Fruit fly (Drosophila melanogaster) whole organism, embryonic: ENCODE data around the gene VhaSFD.

Experiments
- Aef1 ChIP-seq: fragments of 200-800 bp; sonication (Bioruptor generic); IDR thresholded peaks from 3 replicates; pipeline ENCODE4 v1.3.6; 2022; ENCODE audit warnings: missing biosample characterization, missing genetic modification characterization
- Atf6 ChIP-seq: fragments of 200-800 bp; sonication (Bioruptor generic); IDR thresholded peaks from 2 replicates; pipeline ENCODE4 v1.3.6; 2022; ENCODE audit warnings: missing biosample characterization, missing genetic modification characterization
- C15 ChIP-seq: fragments of 200-800 bp; sonication (Bioruptor generic); IDR thresholded peaks from 3 replicates; pipeline ENCODE4 v1.3.6; 2022; ENCODE audit warnings: missing biosample characterization, missing genetic modification characterization
- CG10321 ChIP-seq: fragments of 200-800 bp; sonication (Bioruptor generic); IDR thresholded peaks from 2 replicates; pipeline ENCODE4 v1.3.6; 2022; ENCODE audit warnings: missing biosample characterization, missing genetic modification characterization
- CG10543 ChIP-seq: fragments of 200-800 bp; sonication (Bioruptor generic); optimal IDR thresholded peaks from 3 replicates; lab custom pipeline; 2017; ENCODE audit warnings: missing biosample characterization, mild to moderate bottlenecking, missing genetic modification characterization, moderate library complexity
- CG11456 ChIP-seq: fragments of 200-800 bp; sonication (Bioruptor generic); IDR thresholded peaks from 3 replicates; pipeline ENCODE4 v1.3.6; 2022; ENCODE audit warnings: missing biosample characterization, missing genetic modification characterization
- CG13775 ChIP-seq: fragments of 200-800 bp; sonication (Bioruptor generic); optimal IDR thresholded peaks from 3 replicates; lab custom pipeline; 2017; ENCODE audit warnings: missing biosample characterization, mild to moderate bottlenecking, missing genetic modification characterization
- CG14441 ChIP-seq: fragments of 200-800 bp; sonication (Bioruptor generic); IDR thresholded peaks from 2 replicates; pipeline ENCODE4 v1.3.6; 2022; ENCODE audit warnings: missing biosample characterization, missing genetic modification characterization
- CG14667 ChIP-seq: fragments of 200-800 bp; sonication (Bioruptor generic); IDR thresholded peaks from 2 replicates; pipeline ENCODE4 v1.3.6; 2022; ENCODE audit warnings: missing biosample characterization, missing genetic modification characterization
- CG15514 ChIP-seq: fragments of 200-800 bp; sonication (Bioruptor generic); optimal IDR thresholded peaks from 3 replicates; lab custom pipeline; 2017; ENCODE audit warnings: missing biosample characterization, missing genetic modification characterization, mild to moderate bottlenecking, moderate library complexity, missing genetic modification reagents
- CG15601 ChIP-seq: fragments of 200-800 bp; sonication (Bioruptor generic); optimal IDR thresholded peaks from 3 replicates; lab custom pipeline; 2019; ENCODE audit warnings: missing biosample characterization, mild to moderate bottlenecking, missing genetic modification characterization, moderate library complexity
- CG17361 ChIP-seq: fragments of 200-800 bp; sonication (Bioruptor generic); IDR thresholded peaks from 3 replicates; pipeline ENCODE4 v1.3.6; 2022; ENCODE audit warnings: missing biosample characterization, missing genetic modification characterization
- CG17912 ChIP-seq: fragments of 200-800 bp; sonication (Bioruptor generic); optimal IDR thresholded peaks from 2 replicates; lab custom pipeline; 2018; ENCODE audit warnings: missing biosample characterization, mild to moderate bottlenecking, missing genetic modification characterization
- CG1792 ChIP-seq: fragments of 200-800 bp; sonication (Bioruptor generic); optimal IDR thresholded peaks from 2 replicates; lab custom pipeline; 2016; ENCODE audit warnings: missing biosample characterization, missing genetic modification characterization
- CG2116 ChIP-seq: fragments of 200-800 bp; sonication (Bioruptor generic); optimal IDR thresholded peaks from 3 replicates; lab custom pipeline; 2018; ENCODE audit warnings: missing biosample characterization, mild to moderate bottlenecking, missing genetic modification characterization
- CG4707 ChIP-seq: fragments of 200-800 bp; sonication (Bioruptor generic); optimal IDR thresholded peaks from 2 replicates; lab custom pipeline; 2018; ENCODE audit warnings: missing biosample characterization, mild to moderate bottlenecking, missing genetic modification characterization, moderate library complexity
- CG4854 ChIP-seq: fragments of 200-800 bp; sonication (Bioruptor generic); optimal IDR thresholded peaks from 2 replicates; lab custom pipeline; 2016; ENCODE audit warnings: missing biosample characterization, missing genetic modification characterization, inconsistent platforms
- CG6272 ChIP-seq: fragments of 200-800 bp; sonication (Bioruptor generic); IDR thresholded peaks from 2 replicates; pipeline ENCODE4 v1.3.6; 2022; ENCODE audit warnings: missing biosample characterization, missing genetic modification characterization
- CG8388 ChIP-seq: fragments of 200-800 bp; sonication (Bioruptor generic); optimal IDR thresholded peaks from 2 replicates; lab custom pipeline; 2019; ENCODE audit warnings: missing biosample characterization, mild to moderate bottlenecking, missing genetic modification characterization, moderate library complexity
- CG9437 ChIP-seq: fragments of 200-800 bp; sonication (Bioruptor generic); optimal IDR thresholded peaks from 2 replicates; lab custom pipeline; 2018; ENCODE audit warnings: missing biosample characterization, mild to moderate bottlenecking, missing genetic modification characterization
- CG9817 ChIP-seq: fragments of 200-800 bp; sonication (Bioruptor generic); optimal IDR thresholded peaks from 2 replicates; lab custom pipeline; 2018; ENCODE audit warnings: missing biosample characterization, mild to moderate bottlenecking, missing genetic modification characterization, moderate library complexity
- Camta ChIP-seq: fragments of 200-800 bp; sonication (Bioruptor generic); optimal IDR thresholded peaks from 2 replicates; lab custom pipeline; 2016; ENCODE audit warnings: missing biosample characterization, missing genetic modification characterization
- CrebB ChIP-seq: fragments of 200-800 bp; sonication (Bioruptor generic); optimal IDR thresholded peaks from 3 replicates; lab custom pipeline; 2018; ENCODE audit warnings: missing biosample characterization, mild to moderate bottlenecking, missing genetic modification characterization
- D19B ChIP-seq: fragments of 200-800 bp; sonication (Bioruptor generic); optimal IDR thresholded peaks from 2 replicates; lab custom pipeline; 2017; ENCODE audit warnings: missing biosample characterization, mild to moderate bottlenecking, missing genetic modification characterization
- Dll ChIP-seq: fragments of 200-800 bp; sonication (Bioruptor generic); IDR thresholded peaks from 4 replicates; pipeline ENCODE4 v1.3.6; 2022; ENCODE audit warnings: missing biosample characterization, missing genetic modification characterization; ENCODE audit not compliant: partially characterized antibody
- Dref ChIP-seq: fragments of 200-800 bp; sonication (Bioruptor generic); IDR thresholded peaks from 2 replicates; pipeline ENCODE4 v1.3.6; 2022; ENCODE audit warnings: missing biosample characterization, missing genetic modification characterization
- Hr39 ChIP-seq: fragments of >200 bp; optimal IDR thresholded peaks from 2 replicates; lab custom pipeline; 2017
- Med ChIP-seq: fragments of 200-800 bp; sonication (Bioruptor generic); peaks from one replicate; lab custom pipeline; 2016; ENCODE audit warnings: missing biosample characterization, missing genetic modification characterization, mild to moderate bottlenecking, inconsistent platforms, moderate library complexity
- PHDP ChIP-seq: fragments of 200-800 bp; sonication (Bioruptor generic); optimal IDR thresholded peaks from 3 replicates; lab custom pipeline; 2018; ENCODE audit warnings: missing biosample characterization, mild to moderate bottlenecking, missing genetic modification characterization, moderate library complexity
- Ptx1 ChIP-seq: fragments of 200-800 bp; sonication (Bioruptor generic); IDR thresholded peaks from 2 replicates; pipeline ENCODE4 v1.3.6; 2022; ENCODE audit warnings: missing biosample characterization, missing genetic modification characterization
- Sry-δ ChIP-seq: fragments of 200-800 bp; sonication (Bioruptor generic); optimal IDR thresholded peaks from 2 replicates; lab custom pipeline; 2016; ENCODE audit warnings: missing biosample characterization, missing genetic modification characterization
- Stat92E ChIP-seq, 3 experiments: fragments of >200 bp in 2 of 3; fragments of 200-800 bp in 1 of 3; sonication (Bioruptor generic) in 1 of 3; optimal IDR thresholded peaks; 2 replicates each; lab custom pipeline; 2017 to 2019; ENCODE audit warnings: missing biosample characterization in 3 of 3, missing genetic modification characterization in 3 of 3, mild to moderate bottlenecking in 1 of 3, moderate library complexity in 1 of 3
- aop ChIP-seq: fragments of 200-800 bp; sonication (Bioruptor generic); IDR thresholded peaks from 2 replicates; pipeline ENCODE4 v1.3.6; 2022; ENCODE audit warnings: missing biosample characterization, missing genetic modification characterization
- ci ChIP-seq: fragments of 200-800 bp; sonication (Bioruptor generic); IDR thresholded peaks from 3 replicates; pipeline ENCODE4 v1.3.6; 2022; ENCODE audit warnings: missing biosample characterization, missing genetic modification characterization
- dpn ChIP-seq, 2 experiments: fragments of 200-800 bp; sonication (Bioruptor generic); optimal IDR thresholded peaks; 3 replicates each; lab custom pipeline; 2016; ENCODE audit warnings: missing biosample characterization in 2 of 2, missing genetic modification characterization in 2 of 2
- exex ChIP-seq: fragments of 200-800 bp; sonication (Bioruptor generic); optimal IDR thresholded peaks from 4 replicates; lab custom pipeline; 2018; ENCODE audit warnings: missing biosample characterization, mild to moderate bottlenecking, missing genetic modification characterization, moderate library complexity
- fd64A ChIP-seq: fragments of 200-800 bp; sonication (Bioruptor generic); optimal IDR thresholded peaks from 3 replicates; lab custom pipeline; 2018; ENCODE audit warnings: missing biosample characterization, mild to moderate bottlenecking, missing genetic modification characterization
- gce ChIP-seq: fragments of 200-800 bp; sonication (Bioruptor generic); IDR thresholded peaks from 3 replicates; pipeline ENCODE4 v1.3.6; 2022; ENCODE audit warnings: missing biosample characterization, missing genetic modification characterization
- gem ChIP-seq: fragments of 200-800 bp; sonication (Bioruptor generic); optimal IDR thresholded peaks from 2 replicates; lab custom pipeline; 2019; ENCODE audit warnings: missing biosample characterization, mild to moderate bottlenecking, missing genetic modification characterization, moderate library complexity
- grau ChIP-seq: fragments of 200-800 bp; optimal IDR thresholded peaks from 3 replicates; lab custom pipeline; 2019; ENCODE audit warnings: missing biosample characterization, mild to moderate bottlenecking, missing genetic modification characterization, moderate library complexity
- nerfin-1 ChIP-seq: fragments of 200-800 bp; sonication (Bioruptor generic); optimal IDR thresholded peaks from 3 replicates; lab custom pipeline; 2019; ENCODE audit warnings: missing biosample characterization, mild to moderate bottlenecking, missing genetic modification characterization, moderate library complexity
- nmo ChIP-seq: fragments of 200-800 bp; sonication (Bioruptor generic); optimal IDR thresholded peaks from 2 replicates; lab custom pipeline; 2018; ENCODE audit warnings: missing biosample characterization, mild to moderate bottlenecking, missing genetic modification characterization, moderate library complexity
- p53 ChIP-seq: fragments of 200-800 bp; sonication (Bioruptor generic); optimal IDR thresholded peaks from 2 replicates; lab custom pipeline; 2016; ENCODE audit warnings: missing biosample characterization, missing genetic modification characterization
- repo ChIP-seq: fragments of 200-800 bp; sonication (Bioruptor generic); optimal IDR thresholded peaks from 2 replicates; lab custom pipeline; 2016; ENCODE audit warnings: missing biosample characterization, missing genetic modification characterization
- row ChIP-seq: fragments of 200-800 bp; sonication (Bioruptor generic); IDR thresholded peaks from 3 replicates; pipeline ENCODE4 v1.3.6; 2022; ENCODE audit warnings: missing biosample characterization, missing genetic modification characterization
- sima ChIP-seq: fragments of 200-800 bp; sonication (Bioruptor generic); optimal IDR thresholded peaks from 2 replicates; lab custom pipeline; 2016; ENCODE audit warnings: missing biosample characterization, missing genetic modification characterization
- slbo ChIP-seq: fragments of 200-800 bp; sonication (Bioruptor generic); IDR thresholded peaks from 2 replicates; pipeline ENCODE4 v1.3.6; 2022; ENCODE audit warnings: missing biosample characterization, missing genetic modification characterization
- slou ChIP-seq: fragments of 200-800 bp; sonication (Bioruptor generic); optimal IDR thresholded peaks from 3 replicates; lab custom pipeline; 2016; ENCODE audit warnings: missing biosample characterization, missing genetic modification characterization
- tx ChIP-seq: fragments of 200-800 bp; sonication (Bioruptor generic); optimal IDR thresholded peaks from 2 replicates; lab custom pipeline; 2016; ENCODE audit warnings: missing biosample characterization, missing genetic modification characterization
- zen ChIP-seq: fragments of 200-800 bp; sonication (Bioruptor generic); optimal IDR thresholded peaks from 3 replicates; lab custom pipeline; 2018; ENCODE audit warnings: missing biosample characterization, mild to moderate bottlenecking, missing genetic modification characterization, moderate library complexity
- zfh1 ChIP-seq: fragments of 200-800 bp; sonication (Bioruptor generic); IDR thresholded peaks from 3 replicates; pipeline ENCODE4 v1.3.6; 2022; ENCODE audit warnings: missing biosample characterization, missing genetic modification characterization

VhaSFD gene

dm6 chr2L:16706882-16707775 lies 20.5 kb downstream of the VhaSFD start (continued):
- TF ChIP-seq fd64A (GFP tag; lab: Kevin White, UChicago), result no peak
- no peak; the same call in 2 of the 3 replicates for TF ChIP-seq CG11456
- no peak for TF ChIP-seq CG17361
- peak; percentile 7 for TF ChIP-seq grau (tag; lab: Kevin White, UChicago)
- TF ChIP-seq CG9437 (GFP tag; lab: Kevin White, UChicago), result peak; percentile 14
- no peak for TF ChIP-seq Sry-δ
- TF ChIP-seq Stat92E (GFP tag; optimal IDR thresholded peaks at IDR 0.05; lab: Kevin White, UChicago), result peak in 1 of 3 experiments; percentile 1
- TF ChIP-seq D19B (GFP tag; lab: Kevin White, UChicago), result no peak
- no peak for TF ChIP-seq CG10321
- TF ChIP-seq Med, result peak; percentile 77
- TF ChIP-seq CG14441 (GFP tag; lab: Robert Waterston, UW), result no peak
- no peak for TF ChIP-seq CG10543 (GFP tag; lab: Kevin White, UChicago)
- TF ChIP-seq slbo (GFP tag; lab: Robert Waterston, UW), result peak; percentile 17; the same call in 1 of the 2 replicates
- peak in 1 of 2 experiments; percentile 36 for TF ChIP-seq dpn (GFP tag; optimal IDR thresholded peaks at IDR 0.05; lab: Kevin White, UChicago)
- TF ChIP-seq p53 (GFP tag; lab: Kevin White, UChicago), result no peak
- TF ChIP-seq Camta (GFP tag; lab: Kevin White, UChicago), result peak; percentile 7
- no peak for TF ChIP-seq CG4854 (GFP tag; lab: Kevin White, UChicago)
- peak; percentile 80 for TF ChIP-seq CG4707 (GFP tag; lab: Kevin White, UChicago)
- no peak for TF ChIP-seq CG15514 (GFP tag; lab: Kevin White, UChicago)
- peak; percentile 35; the same call in 2 of the 3 replicates for TF ChIP-seq Aef1 (GFP tag; lab: Robert Waterston, UW)
- peak; percentile 50 for TF ChIP-seq Ptx1 (GFP tag; lab: Robert Waterston, UW)
- TF ChIP-seq CG6272 (GFP tag; lab: Robert Waterston, UW), result no peak
- no peak for TF ChIP-seq sima (GFP tag; lab: Kevin White, UChicago)
- TF ChIP-seq CrebB (tag; lab: Kevin White, UChicago), result no peak
- TF ChIP-seq Dll (GFP tag; lab: Robert Waterston, UW), result no peak
- no peak for TF ChIP-seq gce
- peak; percentile 22 for TF ChIP-seq CG8388
- no peak for TF ChIP-seq slou (GFP tag; lab: Kevin White, UChicago)
- peak; percentile 57 for TF ChIP-seq gem
- no peak for TF ChIP-seq nerfin-1 (tag; lab: Kevin White, UChicago)
- TF ChIP-seq CG2116 (GFP tag; lab: Kevin White, UChicago), result no peak
- TF ChIP-seq CG14667, result no peak
- no peak for TF ChIP-seq exex
- TF ChIP-seq C15, result no peak
- no peak for TF ChIP-seq CG1792 (GFP tag; lab: Kevin White, UChicago)

- TF ChIP-seq ci (GFP tag; lab: Robert Waterston, UW) (no peak), CG15601 (tag; lab: Kevin White, UChicago) (peak; percentile 7), zfh1 (GFP tag; lab: Robert Waterston, UW) (peak; percentile 59; the same call in 2 of the 3 replicates), tx (GFP tag; lab: Kevin White, UChicago) (peak; percentile 19), repo (GFP tag; lab: Kevin White, UChicago) (no peak), Atf6 (GFP tag; lab: Robert Waterston, UW) (peak; percentile 44; the same call in 1 of the 2 replicates), CG9817 (tag; lab: Kevin White, UChicago) (peak; percentile 64), aop (GFP tag; lab: Robert Waterston, UW) (no peak), zen (tag; lab: Kevin White, UChicago) (no peak), CG13775 (GFP tag; lab: Kevin White, UChicago) (peak; percentile 63), row (GFP tag; lab: Robert Waterston, UW) (peak; percentile 60), CG17912 (GFP tag; lab: Kevin White, UChicago) (no peak), slbo (GFP tag; lab: Robert Waterston, UW) (peak; percentile 73), PHDP (tag; lab: Kevin White, UChicago) (peak; percentile 58), Dref (GFP tag; lab: Robert Waterston, UW) (peak; percentile 59), nmo (GFP tag; lab: Kevin White, UChicago) (peak; percentile 37), Hr39 (no peak)
Measured at dm6 chr2L:16703753-16704152, 23.9 kb downstream of the VhaSFD start.
